Fruit fly (Drosophila melanogaster) whole organism, larva: ENCODE measurements around the gene m-cup.

ENCODE experiments used
- noc ChIP-seq: fragments of 200-800 bp; sonication (Bioruptor generic); optimal IDR thresholded peaks from 3 replicates; lab custom pipeline; 2019; ENCODE audit warnings: missing biosample characterization, mild to moderate bottlenecking, missing genetic modification characterization, moderate library complexity

m-cup gene

dm6 chr3R:17127912-17128311 is 21.3 kb downstream of the m-cup start, which contains the start of gene CG31265:
TSS of gene CG31265 (plus strand) at chr3R:17128212.
- no peak for TF ChIP-seq noc

dm6 chr3R:17126838-17127237 is 22.4 kb downstream of the m-cup start, which contains the start of the genes CG17477 and CG31269:
TSS of gene CG17477 (minus strand) at chr3R:17126938.
TSS of gene CG31269 (plus strand) at chr3R:17127126.
- no peak for TF ChIP-seq noc

dm6 chr3R:17125339-17126044 is 23.7 kb downstream of the m-cup start, which contains the start of gene cher:
TSS of gene cher (minus strand) at chr3R:17125389.
- no peak for TF ChIP-seq noc

DNA sequence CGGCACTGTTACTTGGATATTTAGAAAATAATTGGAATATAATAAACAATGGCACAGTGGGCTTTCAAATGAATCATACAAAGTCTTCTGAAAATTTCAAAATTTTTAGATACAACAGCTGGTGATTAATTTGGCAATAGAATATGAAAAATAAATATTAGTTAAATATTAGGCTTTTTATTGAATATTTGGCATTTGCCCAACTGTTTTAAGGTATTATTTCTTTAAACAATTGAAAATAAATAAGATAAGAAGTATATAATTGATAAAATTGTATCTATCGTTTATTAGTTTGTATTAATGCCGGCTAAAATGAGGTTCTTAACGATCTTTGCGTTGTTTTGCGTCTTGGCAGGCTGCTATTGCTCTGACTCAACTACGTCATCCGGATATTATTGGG is 25.0 kb downstream of the m-cup start, which contains the start of gene CG45079:
CG45079 (plus strand) TSS at position 301 of the 400 bp plus-strand sequence.
- no peak for TF ChIP-seq noc

dm6 chr3R:17122796-17123504 is 26.3 kb downstream of the m-cup start:
- no peak for TF ChIP-seq noc

DNA sequence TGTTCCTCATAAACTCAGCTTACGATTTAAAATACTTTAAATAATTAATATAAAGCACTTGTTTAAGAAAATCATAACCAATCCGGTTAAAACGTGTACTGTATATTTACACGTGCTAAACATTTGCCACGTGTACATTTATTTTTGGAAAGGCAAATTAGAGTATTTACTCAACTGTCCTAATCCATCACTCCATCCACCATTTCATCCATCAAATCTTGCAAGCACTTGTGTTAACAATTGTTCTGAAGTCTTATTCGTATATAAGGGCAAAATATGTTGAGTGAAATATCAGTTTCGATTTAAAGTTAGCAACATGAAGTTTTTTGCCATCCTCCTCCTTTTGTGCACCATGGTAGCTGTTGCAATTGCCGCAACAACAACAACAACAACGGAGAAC is 27.9 kb downstream of the m-cup start, which contains the start of gene CG42779:
CG42779 (plus strand) TSS at position 301 of the 400 bp plus-strand sequence.
- TF ChIP-seq noc: no peak

DNA sequence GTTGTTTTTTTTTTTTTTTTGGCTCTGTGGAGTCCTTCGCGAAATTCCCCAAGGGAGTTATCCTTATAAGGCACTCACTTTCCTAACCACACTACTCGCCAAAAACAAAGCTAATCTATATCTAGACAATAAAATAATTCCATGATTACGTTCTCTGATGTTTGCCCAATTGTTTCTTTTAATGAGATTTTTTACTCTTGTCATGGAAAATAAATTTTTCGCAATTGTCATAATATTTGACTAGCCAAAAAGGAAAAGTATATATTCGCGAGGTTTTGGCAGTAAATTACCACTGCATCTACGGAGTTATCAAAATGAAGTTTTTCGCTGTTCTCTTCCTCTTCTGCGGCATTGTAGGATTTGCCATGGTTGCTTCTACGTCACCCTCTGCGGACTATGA is 29.0 kb downstream of the m-cup start, which contains the start of gene CG34278:
CG34278 (plus strand) TSS at position 301 of the 400 bp plus-strand sequence.
- no peak for TF ChIP-seq noc

DNA sequence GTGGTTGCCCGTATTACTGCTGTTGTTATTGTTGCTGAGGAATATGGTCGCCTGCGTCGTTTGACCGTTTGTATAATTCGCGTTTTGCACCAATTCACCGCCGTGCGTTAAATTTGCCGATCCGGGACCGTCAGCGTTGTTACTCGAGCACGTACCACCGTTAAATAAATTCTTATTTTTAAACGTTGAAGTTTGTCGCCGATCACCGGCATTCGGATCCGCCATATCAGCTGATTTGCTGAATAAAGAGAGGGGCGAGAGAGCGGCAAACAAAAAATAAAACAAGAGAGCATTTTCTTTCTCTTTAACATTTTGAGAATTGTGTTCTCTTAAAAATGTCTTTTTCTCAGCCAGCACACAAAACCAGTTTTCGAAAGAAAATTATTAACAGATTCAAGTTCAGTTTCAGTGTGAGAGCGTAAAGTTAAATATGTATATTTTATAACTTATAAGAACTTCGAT is 30.3 kb downstream of the m-cup start:
- TF ChIP-seq noc: peak; percentile 35

dm6 chr3R:17117607-17118327 is 31.4 kb downstream of the m-cup start:
- peak; percentile 34 for TF ChIP-seq noc

dm6 chr3R:17116231-17116630 is 33.0 kb downstream of the m-cup start:
- TF ChIP-seq noc: no peak

- no peak for TF ChIP-seq noc
These were observed 33.5 kb downstream of the m-cup start for dm6 chr3R:17115668-17116067.

DNA sequence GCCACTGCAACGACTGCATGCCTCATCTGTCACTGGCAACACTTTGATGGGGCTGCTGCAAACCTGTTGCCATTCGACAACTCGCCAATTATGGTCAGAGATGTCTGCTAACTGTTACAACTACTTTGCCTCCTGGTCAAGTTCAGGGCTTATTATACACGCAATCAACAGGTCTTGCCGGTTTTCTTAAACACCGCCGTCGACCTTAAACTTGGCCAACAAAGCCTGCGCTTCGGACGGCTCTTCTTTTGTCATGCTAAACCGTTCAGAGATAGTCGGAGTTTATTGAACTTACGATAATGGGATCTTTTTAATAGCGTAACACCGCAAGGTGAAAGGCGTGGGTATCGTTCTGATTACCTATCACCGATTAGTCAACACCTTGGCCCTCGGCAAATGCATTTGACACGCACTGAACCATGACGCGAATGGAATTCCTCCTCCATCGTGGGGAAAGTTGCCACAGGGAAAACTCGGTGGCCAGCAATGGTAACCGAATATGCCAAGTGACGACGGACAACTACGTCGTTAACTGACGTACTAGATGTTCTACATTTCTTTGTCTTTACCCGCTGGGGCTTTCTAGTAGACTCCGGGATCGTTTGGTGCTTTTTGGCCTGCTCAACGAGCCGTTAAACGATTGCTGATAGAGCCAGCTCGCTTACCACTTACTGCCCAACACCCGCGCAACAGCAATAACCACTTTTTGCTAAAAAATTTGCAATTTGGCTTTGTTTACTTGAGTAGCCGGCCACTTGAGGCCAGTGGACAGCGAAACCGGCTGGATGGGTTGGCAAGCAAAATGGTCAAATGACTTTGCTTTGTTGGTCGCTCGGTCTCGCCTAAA is 38.1 kb downstream of the m-cup start:
- no peak for TF ChIP-seq noc

- TF ChIP-seq noc: no peak
These were observed 40.3 kb downstream of the m-cup start for dm6 chr3R:17108881-17109280.
